Fruit fly (Drosophila melanogaster) whole organism, pupa: ENCODE results near the gene CG32603.
A peak's percentile ranks its signal among the peaks of the same experiment; 100 is the strongest.

Experiments
- CG10348 ChIP-seq: fragments of 200-800 bp; sonication (Bioruptor generic); IDR thresholded peaks from 2 replicates; pipeline ENCODE4 v1.3.6; 2022; ENCODE audit warnings: missing biosample characterization, missing genetic modification characterization
- CG12605 ChIP-seq: fragments of 200-800 bp; sonication (Bioruptor generic); IDR thresholded peaks from 2 replicates; pipeline ENCODE4 v1.3.6; 2022; ENCODE audit warnings: missing biosample characterization, missing genetic modification characterization
- CG13204 ChIP-seq: fragments of 200-800 bp; sonication (Bioruptor generic); optimal IDR thresholded peaks from 2 replicates; lab custom pipeline; 2018; ENCODE audit warnings: missing biosample characterization, mild to moderate bottlenecking, missing genetic modification characterization, moderate library complexity
- CG14655 ChIP-seq: fragments of 200-800 bp; sonication (Bioruptor generic); optimal IDR thresholded peaks from 3 replicates; lab custom pipeline; 2017; ENCODE audit warnings: mild to moderate bottlenecking, missing biosample characterization, missing genetic modification reagents, missing genetic modification characterization
- CG15710 ChIP-seq: fragments of 200-800 bp; sonication (Bioruptor generic); optimal IDR thresholded peaks from 2 replicates; lab custom pipeline; 2018; ENCODE audit warnings: missing biosample characterization, mild to moderate bottlenecking, missing genetic modification characterization, moderate library complexity
- CG17806 ChIP-seq: fragments of 200-800 bp; sonication (Bioruptor generic); optimal IDR thresholded peaks from 2 replicates; lab custom pipeline; 2018; ENCODE audit warnings: missing biosample characterization, mild to moderate bottlenecking, missing genetic modification characterization, moderate library complexity
- CG32121 ChIP-seq: fragments of 200-800 bp; sonication (Bioruptor generic); IDR thresholded peaks from 2 replicates; pipeline ENCODE4 v1.3.6; 2022; ENCODE audit warnings: missing biosample characterization, missing genetic modification characterization
- CG34367 ChIP-seq: fragments of 200-800 bp; sonication (Bioruptor generic); optimal IDR thresholded peaks from 2 replicates; lab custom pipeline; 2018; ENCODE audit warnings: missing biosample characterization, mild to moderate bottlenecking, missing genetic modification characterization
- CG4496 ChIP-seq: fragments of 200-800 bp; sonication (Bioruptor generic); IDR thresholded peaks from 3 replicates; pipeline ENCODE4 v1.3.6; 2022; ENCODE audit warnings: missing biosample characterization, missing genetic modification characterization
- CG8159 ChIP-seq: fragments of 200-800 bp; sonication (Bioruptor generic); optimal IDR thresholded peaks from 3 replicates; lab custom pipeline; 2018; ENCODE audit warnings: missing biosample characterization, mild to moderate bottlenecking, missing genetic modification characterization, moderate library complexity
- CG8301 ChIP-seq: fragments of 200-800 bp; sonication (Bioruptor generic); optimal IDR thresholded peaks from 2 replicates; lab custom pipeline; 2018; ENCODE audit warnings: missing biosample characterization, mild to moderate bottlenecking, missing genetic modification characterization
- CG9948 ChIP-seq: fragments of 200-800 bp; sonication (Bioruptor generic); optimal IDR thresholded peaks from 2 replicates; lab custom pipeline; 2018; ENCODE audit warnings: missing biosample characterization, mild to moderate bottlenecking, missing genetic modification characterization, moderate library complexity
- D1 ChIP-seq: fragments of 200-800 bp; sonication (Bioruptor generic); optimal IDR thresholded peaks from 2 replicates; lab custom pipeline; 2018; ENCODE audit warnings: missing biosample characterization, mild to moderate bottlenecking, missing genetic modification characterization, moderate library complexity
- EcR ChIP-seq: fragments of 200-800 bp; sonication (Bioruptor generic); optimal IDR thresholded peaks from 3 replicates; lab custom pipeline; 2019; ENCODE audit warnings: missing biosample characterization, missing genetic modification characterization, mild to moderate bottlenecking, moderate library complexity, missing genetic modification reagents
- Ets98B ChIP-seq: fragments of 200-800 bp; sonication (Bioruptor generic); IDR thresholded peaks from 2 replicates; pipeline ENCODE4 v1.3.6; 2022; ENCODE audit warnings: missing biosample characterization, missing genetic modification characterization
- Pif1A ChIP-seq: fragments of 200-800 bp; sonication (Bioruptor generic); optimal IDR thresholded peaks from 3 replicates; lab custom pipeline; 2016; ENCODE audit warnings: missing biosample characterization, missing genetic modification characterization
- Pif1B ChIP-seq: fragments of 200-800 bp; sonication (Bioruptor generic); optimal IDR thresholded peaks from 3 replicates; lab custom pipeline; 2016; ENCODE audit warnings: missing biosample characterization, missing genetic modification characterization
- Snoo ChIP-seq: fragments of 200-800 bp; sonication (Bioruptor generic); optimal IDR thresholded peaks from 3 replicates; lab custom pipeline; 2017; ENCODE audit warnings: missing biosample characterization, mild to moderate bottlenecking, missing genetic modification characterization, inconsistent platforms
- fd96Ca ChIP-seq: fragments of 200-800 bp; sonication (Bioruptor generic); IDR thresholded peaks from 3 replicates; pipeline ENCODE4 v1.3.6; 2022; ENCODE audit warnings: missing biosample characterization, missing genetic modification characterization
- gl ChIP-seq: fragments of 200-800 bp; sonication (Bioruptor generic); optimal IDR thresholded peaks from 2 replicates; lab custom pipeline; 2018; ENCODE audit warnings: missing biosample characterization, mild to moderate bottlenecking, missing genetic modification characterization
- rn ChIP-seq: fragments of 200-800 bp; sonication (Bioruptor generic); IDR thresholded peaks from 2 replicates; pipeline ENCODE4 v1.3.6; 2022; ENCODE audit warnings: missing biosample characterization, missing genetic modification characterization

The CG32603 gene

DNA sequence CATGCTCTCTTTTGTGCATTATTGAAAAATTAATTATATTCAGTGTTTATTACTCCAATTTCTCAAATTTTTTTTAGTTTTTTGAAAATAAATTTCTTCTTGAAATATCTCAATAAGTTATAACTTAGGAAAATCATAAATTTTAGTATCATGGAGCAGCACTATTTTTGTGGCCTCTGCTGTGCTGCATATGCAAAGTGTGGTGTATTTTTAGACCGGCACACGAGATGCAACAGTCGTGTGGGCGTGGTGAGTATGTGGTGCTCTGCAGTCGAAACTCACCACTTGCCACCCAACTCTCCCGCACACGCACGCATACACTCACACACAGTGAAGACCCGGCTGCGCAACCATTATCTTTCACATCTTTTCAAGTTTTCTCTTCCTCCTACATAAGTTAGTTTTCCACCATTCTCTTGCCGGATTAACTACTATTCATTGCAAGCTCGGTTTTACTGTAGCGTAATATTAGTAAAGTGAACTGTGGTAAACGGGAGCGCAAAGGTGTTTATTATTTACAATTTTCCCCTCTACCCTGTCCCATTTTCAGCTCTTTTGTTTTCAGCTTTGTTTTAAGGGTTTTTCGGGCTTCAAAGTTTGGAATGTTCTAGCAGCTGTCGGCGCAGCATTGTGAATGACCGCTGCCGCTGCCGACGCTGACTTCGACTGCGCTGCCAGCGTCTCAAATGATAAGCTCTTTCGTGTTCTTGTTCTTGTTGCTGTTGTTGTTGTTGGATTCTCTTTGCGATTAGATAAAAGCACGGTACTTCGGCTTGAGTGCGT lies 24.3 kb downstream of the CG32603 start:
- peak; percentile 62 for TF ChIP-seq D1 (tag; lab: Kevin White, UChicago)
- TF ChIP-seq CG4496 (GFP tag; lab: Robert Waterston, UW): peak; percentile 77
- peak; percentile 63 for TF ChIP-seq CG9948 (tag; lab: Kevin White, UChicago)
- TF ChIP-seq CG17806 (tag; lab: Kevin White, UChicago): peak; percentile 73
- TF ChIP-seq CG15710: peak; percentile 78
- TF ChIP-seq Ets98B (GFP tag; lab: Robert Waterston, UW): peak; percentile 79
- TF ChIP-seq EcR (GFP tag; lab: Kevin White, UChicago): peak; percentile 49
- TF ChIP-seq fd96Ca (GFP tag; lab: Robert Waterston, UW): no peak; the same call in 2 of the 3 replicates
- TF ChIP-seq Pif1B (GFP tag; lab: Kevin White, UChicago): peak; percentile 59
- TF ChIP-seq CG10348 (GFP tag; lab: Robert Waterston, UW): no peak
- peak; percentile 56 for TF ChIP-seq CG34367
- peak; percentile 79 for TF ChIP-seq CG14655
- TF ChIP-seq CG32121: peak; percentile 80
- peak; percentile 74 for TF ChIP-seq Snoo (tag; lab: Kevin White, UChicago)
- TF ChIP-seq Pif1A: peak; percentile 75
- TF ChIP-seq CG8159 (tag; lab: Kevin White, UChicago): peak; percentile 72
- TF ChIP-seq CG13204 (GFP tag; lab: Kevin White, UChicago): peak; percentile 38
- peak; percentile 70 for TF ChIP-seq CG8301 (tag; lab: Kevin White, UChicago)
- TF ChIP-seq CG12605 (GFP tag; lab: Robert Waterston, UW): peak; percentile 72
- TF ChIP-seq gl: no peak
- 0 out of 2 replicates have a peak, but pooled peaks have one; percentile 7 for TF ChIP-seq rn (GFP tag; lab: Robert Waterston, UW)
- TF ChIP-seq, all 21 proteins: peak for 18

DNA sequence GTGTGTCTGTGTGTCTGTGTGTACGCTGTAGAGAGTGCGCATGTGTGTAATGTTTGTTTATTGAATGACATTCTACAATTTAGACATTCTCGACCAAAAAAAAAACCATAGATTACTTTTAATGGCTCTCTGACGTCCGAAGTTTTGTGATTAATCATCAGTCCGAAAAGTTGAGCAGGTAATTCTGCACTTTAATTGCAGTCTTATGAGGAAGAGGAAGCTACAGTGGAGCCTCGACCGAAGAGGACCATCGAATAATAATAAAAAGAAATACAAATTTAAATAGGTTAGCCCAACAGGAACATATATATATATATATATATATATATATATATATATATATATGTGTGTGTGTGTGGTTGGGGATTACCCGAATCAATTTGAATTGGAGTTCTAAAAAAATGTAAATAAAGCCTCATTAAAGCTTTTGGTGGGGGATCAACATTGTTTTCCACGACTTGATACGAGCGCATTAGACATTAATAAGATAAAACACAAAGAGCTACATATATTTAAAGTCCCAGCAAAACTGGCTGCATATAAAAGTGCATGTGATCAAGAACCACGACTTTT lies 24.9 kb downstream of the CG32603 start:
- no peak for TF ChIP-seq CG4496 (GFP tag; lab: Robert Waterston, UW)
- peak; percentile 2 for TF ChIP-seq CG14655

DNA sequence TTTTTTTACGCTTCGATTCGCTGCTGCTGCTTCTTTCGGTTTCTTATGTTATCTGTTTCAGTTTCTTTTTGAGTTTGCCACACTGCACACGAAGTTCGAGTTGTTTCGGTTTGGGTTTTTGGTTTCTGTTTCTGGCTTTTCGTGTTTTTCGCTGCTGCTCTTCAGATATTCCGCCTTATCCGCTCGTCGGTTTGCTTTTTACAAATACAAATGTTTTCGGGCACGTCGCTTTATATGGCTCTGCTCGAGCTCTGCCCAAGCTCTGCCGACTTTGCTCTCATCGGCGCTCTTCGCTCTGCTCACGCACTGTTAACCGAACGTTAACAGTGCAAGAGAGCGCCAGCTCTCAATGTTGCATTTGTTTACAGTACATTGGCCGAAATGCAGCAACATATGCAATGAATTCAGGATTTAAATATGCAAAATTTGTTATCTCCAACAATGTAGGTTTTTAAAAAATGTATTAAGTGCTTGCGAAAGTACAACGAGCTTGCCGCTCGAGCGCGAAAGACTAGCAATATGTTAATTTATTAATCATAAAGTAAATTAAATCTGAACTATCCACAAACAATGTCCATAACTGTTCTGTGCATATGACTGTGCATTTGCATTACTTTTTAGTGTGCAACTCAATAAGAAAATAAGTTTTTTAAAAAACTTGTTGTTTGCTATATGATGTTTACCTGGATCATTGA lies 27.0 kb downstream of the CG32603 start:
- no peak for TF ChIP-seq CG10348 (GFP tag; lab: Robert Waterston, UW)
- peak; percentile 30; the same call in 2 of the 3 replicates for TF ChIP-seq CG4496 (GFP tag; lab: Robert Waterston, UW)
- no peak for TF ChIP-seq CG13204 (GFP tag; lab: Kevin White, UChicago)
- TF ChIP-seq CG17806 (tag; lab: Kevin White, UChicago): no peak
- TF ChIP-seq CG8159 (tag; lab: Kevin White, UChicago): peak; percentile 43
- TF ChIP-seq D1 (tag; lab: Kevin White, UChicago): no peak
- 0 out of 2 replicates have a peak, but pooled peaks have one; percentile 32 for TF ChIP-seq CG12605 (GFP tag; lab: Robert Waterston, UW)
- TF ChIP-seq rn (GFP tag; lab: Robert Waterston, UW): no peak
- no peak; the same call in 1 of the 2 replicates for TF ChIP-seq Ets98B (GFP tag; lab: Robert Waterston, UW)
- peak; percentile 49 for TF ChIP-seq Pif1B (GFP tag; lab: Kevin White, UChicago)
- TF ChIP-seq CG8301 (tag; lab: Kevin White, UChicago): peak; percentile 48
- TF ChIP-seq CG15710: peak; percentile 9
- TF ChIP-seq Snoo (tag; lab: Kevin White, UChicago): no peak
- peak; percentile 48 for TF ChIP-seq CG9948 (tag; lab: Kevin White, UChicago)
- peak; percentile 36 for TF ChIP-seq CG34367
- TF ChIP-seq CG32121: no peak
- TF ChIP-seq CG14655: peak; percentile 65
- TF ChIP-seq EcR (GFP tag; lab: Kevin White, UChicago): peak; percentile 32
- TF ChIP-seq Pif1A: peak; percentile 45
- TF ChIP-seq gl: no peak
- no peak for TF ChIP-seq fd96Ca (GFP tag; lab: Robert Waterston, UW)

DNA sequence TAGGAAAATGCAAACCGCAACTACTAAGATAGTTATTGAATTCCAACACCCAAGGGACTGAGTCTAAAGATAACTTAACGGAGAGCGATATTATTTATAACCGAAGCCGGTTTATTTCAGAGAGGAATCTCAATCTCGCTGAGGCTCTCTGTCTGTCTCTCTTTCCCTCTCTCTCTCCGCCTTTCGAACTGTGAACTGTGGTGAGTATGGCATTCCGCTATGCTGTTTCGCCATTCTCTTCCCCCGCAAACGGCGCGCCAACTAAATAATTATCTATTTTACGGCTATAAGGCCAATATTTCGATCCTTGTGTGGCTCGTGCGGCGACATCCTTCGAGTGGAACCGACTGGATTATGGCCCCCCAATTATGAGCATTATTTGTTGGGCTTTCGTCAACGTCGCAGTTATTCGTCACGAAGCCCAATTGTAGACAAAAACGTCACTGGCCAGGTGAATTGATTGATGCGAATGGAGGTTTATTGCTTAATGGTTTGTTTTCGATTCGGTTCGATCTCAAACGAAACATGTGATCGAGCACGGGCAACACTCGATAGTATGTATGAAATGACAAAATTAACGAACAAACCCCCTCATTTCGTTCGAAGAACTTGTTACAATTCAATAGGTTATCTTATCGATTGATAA lies 27.9 kb downstream of the CG32603 start:
- TF ChIP-seq Ets98B (GFP tag; lab: Robert Waterston, UW) (peak; percentile 9; the same call in 1 of the 2 replicates), CG32121 (no peak), CG12605 (GFP tag; lab: Robert Waterston, UW) (0 out of 2 replicates have a peak, but pooled peaks have one; percentile 17), EcR (GFP tag; lab: Kevin White, UChicago) (peak; percentile 54), fd96Ca (GFP tag; lab: Robert Waterston, UW) (no peak), CG10348 (GFP tag; lab: Robert Waterston, UW) (no peak), CG13204 (GFP tag; lab: Kevin White, UChicago) (peak; percentile 21)
